Fruit fly (Drosophila melanogaster): ENCODE measurements around the gene tkv.

Gene tkv

dm6 chr2L:5224724-5225319 is 46.4 kb downstream of the tkv start (continued):
- peak; percentile 48; the same call in 2 of the 3 replicates for TF ChIP-seq dysf (GFP tag; IDR thresholded peaks at IDR 0.05)
- no peak for TF ChIP-seq Optix (GFP tag; IDR thresholded peaks at IDR 0.05)
- TF ChIP-seq CG3163 (GFP tag; optimal IDR thresholded peaks at IDR 0.05): no peak
- no peak for TF ChIP-seq lov (optimal IDR thresholded peaks at IDR 0.05)
- no peak for TF ChIP-seq lov (GFP tag; IDR thresholded peaks at IDR 0.05)
- TF ChIP-seq CG34376 (GFP tag; optimal IDR thresholded peaks at IDR 0.05): peak; percentile 15
- peak; percentile 57; the same call in 2 of the 3 replicates for TF ChIP-seq row (GFP tag; IDR thresholded peaks at IDR 0.05)
- no peak for TF ChIP-seq NK7.1 (GFP tag; optimal IDR thresholded peaks at IDR 0.05)
- no peak for TF ChIP-seq CG6689 (GFP tag; IDR thresholded peaks at IDR 0.05)
- 0 out of 3 replicates have a peak, but pooled peaks have one; percentile 37 for TF ChIP-seq Mrtf (GFP tag; IDR thresholded peaks at IDR 0.05)
- peak; percentile 53 for TF ChIP-seq slbo (GFP tag; IDR thresholded peaks at IDR 0.05)
- TF ChIP-seq exex (tag; optimal IDR thresholded peaks at IDR 0.05): peak; percentile 95
- TF ChIP-seq Blimp-1 (GFP tag; optimal IDR thresholded peaks at IDR 0.05): no peak
- 0 out of 2 replicates have a peak, but pooled peaks have one; percentile 19 for TF ChIP-seq CG14441 (GFP tag; IDR thresholded peaks at IDR 0.05)
- TF ChIP-seq CG7928 (GFP tag; optimal IDR thresholded peaks at IDR 0.05): no peak
- TF ChIP-seq CG14014 (GFP tag; IDR thresholded peaks at IDR 0.05): 0 out of 2 replicates have a peak, but pooled peaks have one; percentile 24
- TF ChIP-seq CG15269 (tag; optimal IDR thresholded peaks at IDR 0.05): peak; percentile 38
- peak; percentile 16 for TF ChIP-seq CG15514 (GFP tag; optimal IDR thresholded peaks at IDR 0.05)
- no peak for TF ChIP-seq CG17328 (GFP tag; IDR thresholded peaks at IDR 0.05)
- TF ChIP-seq CG9932 (GFP tag; IDR thresholded peaks at IDR 0.05): peak; percentile 56
- TF ChIP-seq CG1529 (GFP tag; optimal IDR thresholded peaks at IDR 0.05): no peak
- TF ChIP-seq Antp (GFP tag; optimal IDR thresholded peaks at IDR 0.05): peak; percentile 10
- peak; percentile 43 for TF ChIP-seq sd (tag; optimal IDR thresholded peaks at IDR 0.05)
- peak; percentile 4 for TF ChIP-seq fd3F (GFP tag; optimal IDR thresholded peaks at IDR 0.05)
- no peak for TF ChIP-seq tio (GFP tag; optimal IDR thresholded peaks at IDR 0.05)
- peak; percentile 11 for TF ChIP-seq CG7839 (tag; optimal IDR thresholded peaks at IDR 0.05)
- no peak for TF ChIP-seq pan (optimal IDR thresholded peaks at IDR 0.05)
- TF ChIP-seq pan (GFP tag; optimal IDR thresholded peaks at IDR 0.05 in 1 of 2, IDR thresholded peaks at IDR 0.05 in 1 of 2): peak in 1 of 2 experiments; percentile 30
- TF ChIP-seq inv (GFP tag; IDR thresholded peaks at IDR 0.05; ENCODE audit: partially characterized antibody): 0 out of 2 replicates have a peak, but pooled peaks have one; percentile 13
- peak; percentile 78 for TF ChIP-seq CG8388 (GFP tag; optimal IDR thresholded peaks at IDR 0.05)
- TF ChIP-seq Mes4 (GFP tag; optimal IDR thresholded peaks at IDR 0.05): no peak
- no peak for TF ChIP-seq en (GFP tag; optimal IDR thresholded peaks at IDR 0.05)
- TF ChIP-seq Hr78 (GFP tag; optimal IDR thresholded peaks at IDR 0.05): no peak
- TF ChIP-seq lab (GFP tag; optimal IDR thresholded peaks at IDR 0.05): peak; percentile 28
- TF ChIP-seq Rfx (GFP tag; IDR thresholded peaks at IDR 0.05): peak; percentile 67
- TF ChIP-seq Eip74EF (GFP tag; optimal IDR thresholded peaks at IDR 0.05): no peak
- 0 out of 3 replicates have a peak, but pooled peaks have one; percentile 44 for TF ChIP-seq ci (GFP tag; IDR thresholded peaks at IDR 0.05)
- peak; percentile 3 for TF ChIP-seq abd-A (tag; optimal IDR thresholded peaks at IDR 0.05)
- no peak for TF ChIP-seq CG2889 (GFP tag; IDR thresholded peaks at IDR 0.05)
- TF ChIP-seq Hsf (GFP tag; optimal IDR thresholded peaks at IDR 0.05): no peak
- TF ChIP-seq HLHmδ (GFP tag; optimal IDR thresholded peaks at IDR 0.05): no peak
- TF ChIP-seq ttk (GFP tag; IDR thresholded peaks at IDR 0.05): 0 out of 2 replicates have a peak, but pooled peaks have one; percentile 13
- TF ChIP-seq onecut (GFP tag; IDR thresholded peaks at IDR 0.05): no peak
- TF ChIP-seq NFAT (GFP tag; IDR thresholded peaks at IDR 0.05): no peak
- TF ChIP-seq Atf6 (GFP tag; IDR thresholded peaks at IDR 0.05): peak; percentile 48; the same call in 1 of the 2 replicates
- TF ChIP-seq Scr (GFP tag; IDR thresholded peaks at IDR 0.05; ENCODE audit: partially characterized antibody): no peak
- no peak for TF ChIP-seq NC2β (GFP tag; optimal IDR thresholded peaks at IDR 0.05)
- TF ChIP-seq sug (tag; optimal IDR thresholded peaks at IDR 0.05): peak; percentile 38
- TF ChIP-seq CG12769 (tag; optimal IDR thresholded peaks at IDR 0.05): peak; percentile 19
- peak; percentile 1 for TF ChIP-seq bab2 (GFP tag; optimal IDR thresholded peaks at IDR 0.05)
